Fruit fly (Drosophila melanogaster) whole organism, pupa: Measurements from ENCODE around the gene RpS8.

Experiments used
- CG10348 ChIP-seq: fragments of 200-800 bp; sonication (Bioruptor generic); IDR thresholded peaks from 2 replicates; pipeline ENCODE4 v1.3.6; 2022; ENCODE audit warnings: missing biosample characterization, missing genetic modification characterization
- CG12605 ChIP-seq: fragments of 200-800 bp; sonication (Bioruptor generic); IDR thresholded peaks from 2 replicates; pipeline ENCODE4 v1.3.6; 2022; ENCODE audit warnings: missing biosample characterization, missing genetic modification characterization
- CG13204 ChIP-seq: fragments of 200-800 bp; sonication (Bioruptor generic); optimal IDR thresholded peaks from 2 replicates; lab custom pipeline; 2018; ENCODE audit warnings: missing biosample characterization, mild to moderate bottlenecking, missing genetic modification characterization, moderate library complexity
- CG14655 ChIP-seq: fragments of 200-800 bp; sonication (Bioruptor generic); optimal IDR thresholded peaks from 3 replicates; lab custom pipeline; 2017; ENCODE audit warnings: mild to moderate bottlenecking, missing biosample characterization, missing genetic modification reagents, missing genetic modification characterization
- CG15710 ChIP-seq: fragments of 200-800 bp; sonication (Bioruptor generic); optimal IDR thresholded peaks from 2 replicates; lab custom pipeline; 2018; ENCODE audit warnings: missing biosample characterization, mild to moderate bottlenecking, missing genetic modification characterization, moderate library complexity
- CG17806 ChIP-seq: fragments of 200-800 bp; sonication (Bioruptor generic); optimal IDR thresholded peaks from 2 replicates; lab custom pipeline; 2018; ENCODE audit warnings: missing biosample characterization, mild to moderate bottlenecking, missing genetic modification characterization, moderate library complexity
- CG32121 ChIP-seq: fragments of 200-800 bp; sonication (Bioruptor generic); IDR thresholded peaks from 2 replicates; pipeline ENCODE4 v1.3.6; 2022; ENCODE audit warnings: missing biosample characterization, missing genetic modification characterization
- CG34367 ChIP-seq: fragments of 200-800 bp; sonication (Bioruptor generic); optimal IDR thresholded peaks from 2 replicates; lab custom pipeline; 2018; ENCODE audit warnings: missing biosample characterization, mild to moderate bottlenecking, missing genetic modification characterization
- CG4496 ChIP-seq: fragments of 200-800 bp; sonication (Bioruptor generic); IDR thresholded peaks from 3 replicates; pipeline ENCODE4 v1.3.6; 2022; ENCODE audit warnings: missing biosample characterization, missing genetic modification characterization
- CG8159 ChIP-seq: fragments of 200-800 bp; sonication (Bioruptor generic); optimal IDR thresholded peaks from 3 replicates; lab custom pipeline; 2018; ENCODE audit warnings: missing biosample characterization, mild to moderate bottlenecking, missing genetic modification characterization, moderate library complexity
- CG8301 ChIP-seq: fragments of 200-800 bp; sonication (Bioruptor generic); optimal IDR thresholded peaks from 2 replicates; lab custom pipeline; 2018; ENCODE audit warnings: missing biosample characterization, mild to moderate bottlenecking, missing genetic modification characterization
- CG9948 ChIP-seq: fragments of 200-800 bp; sonication (Bioruptor generic); optimal IDR thresholded peaks from 2 replicates; lab custom pipeline; 2018; ENCODE audit warnings: missing biosample characterization, mild to moderate bottlenecking, missing genetic modification characterization, moderate library complexity
- D1 ChIP-seq: fragments of 200-800 bp; sonication (Bioruptor generic); optimal IDR thresholded peaks from 2 replicates; lab custom pipeline; 2018; ENCODE audit warnings: missing biosample characterization, mild to moderate bottlenecking, missing genetic modification characterization, moderate library complexity
- EcR ChIP-seq: fragments of 200-800 bp; sonication (Bioruptor generic); optimal IDR thresholded peaks from 3 replicates; lab custom pipeline; 2019; ENCODE audit warnings: missing biosample characterization, missing genetic modification characterization, mild to moderate bottlenecking, moderate library complexity, missing genetic modification reagents
- Ets98B ChIP-seq: fragments of 200-800 bp; sonication (Bioruptor generic); IDR thresholded peaks from 2 replicates; pipeline ENCODE4 v1.3.6; 2022; ENCODE audit warnings: missing biosample characterization, missing genetic modification characterization
- Pif1A ChIP-seq: fragments of 200-800 bp; sonication (Bioruptor generic); optimal IDR thresholded peaks from 3 replicates; lab custom pipeline; 2016; ENCODE audit warnings: missing biosample characterization, missing genetic modification characterization
- Pif1B ChIP-seq: fragments of 200-800 bp; sonication (Bioruptor generic); optimal IDR thresholded peaks from 3 replicates; lab custom pipeline; 2016; ENCODE audit warnings: missing biosample characterization, missing genetic modification characterization
- Snoo ChIP-seq: fragments of 200-800 bp; sonication (Bioruptor generic); optimal IDR thresholded peaks from 3 replicates; lab custom pipeline; 2017; ENCODE audit warnings: missing biosample characterization, mild to moderate bottlenecking, missing genetic modification characterization, inconsistent platforms
- fd96Ca ChIP-seq: fragments of 200-800 bp; sonication (Bioruptor generic); IDR thresholded peaks from 3 replicates; pipeline ENCODE4 v1.3.6; 2022; ENCODE audit warnings: missing biosample characterization, missing genetic modification characterization
- gl ChIP-seq: fragments of 200-800 bp; sonication (Bioruptor generic); optimal IDR thresholded peaks from 2 replicates; lab custom pipeline; 2018; ENCODE audit warnings: missing biosample characterization, mild to moderate bottlenecking, missing genetic modification characterization
- rn ChIP-seq: fragments of 200-800 bp; sonication (Bioruptor generic); IDR thresholded peaks from 2 replicates; pipeline ENCODE4 v1.3.6; 2022; ENCODE audit warnings: missing biosample characterization, missing genetic modification characterization

Gene RpS8

dm6 chr3R:29880306-29880705, 18.9 kb downstream of the RpS8 start:
- TF ChIP-seq CG9948 (no peak), CG34367 (tag; lab: Kevin White, UChicago) (no peak), Ets98B (GFP tag; lab: Robert Waterston, UW) (no peak), fd96Ca (GFP tag; lab: Robert Waterston, UW) (no peak), Pif1A (no peak), CG17806 (tag; lab: Kevin White, UChicago) (no peak), rn (GFP tag; lab: Robert Waterston, UW) (no peak), CG8159 (tag; lab: Kevin White, UChicago) (no peak), gl (tag; lab: Kevin White, UChicago) (no peak), Pif1B (GFP tag; lab: Kevin White, UChicago) (no peak), EcR (GFP tag; lab: Kevin White, UChicago) (no peak), CG15710 (tag; lab: Kevin White, UChicago) (no peak), CG14655 (GFP tag; lab: Kevin White, UChicago) (no peak), CG4496 (no peak), CG32121 (GFP tag; lab: Robert Waterston, UW) (no peak), D1 (tag; lab: Kevin White, UChicago) (no peak)

DNA sequence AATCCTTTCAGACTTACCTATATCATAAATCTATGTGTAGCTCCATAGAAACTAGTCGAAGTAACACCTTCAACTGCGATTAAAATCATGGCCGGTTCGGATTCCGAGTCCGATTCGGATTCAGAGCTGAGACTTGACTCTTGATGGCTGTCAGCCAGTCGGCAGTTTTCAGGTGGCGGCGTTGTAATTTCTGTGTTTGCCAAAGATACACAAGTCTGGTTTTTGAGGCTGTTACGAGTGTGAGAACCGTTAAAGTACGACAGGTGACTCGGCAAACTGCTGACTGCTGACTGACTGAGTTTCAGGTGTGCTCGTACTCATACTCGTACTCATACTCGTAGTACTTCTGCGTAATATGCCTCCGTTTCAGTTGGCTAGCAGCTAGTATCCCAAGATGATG, 29.8 kb downstream of the RpS8 start:
- no peak for TF ChIP-seq D1 (tag; lab: Kevin White, UChicago)
- TF ChIP-seq CG9948: no peak
- TF ChIP-seq CG32121 (GFP tag; lab: Robert Waterston, UW): no peak
- TF ChIP-seq CG17806 (tag; lab: Kevin White, UChicago): no peak
- no peak for TF ChIP-seq Snoo (tag; lab: Kevin White, UChicago)
- TF ChIP-seq CG4496: no peak
- no peak for TF ChIP-seq fd96Ca (GFP tag; lab: Robert Waterston, UW)
- no peak for TF ChIP-seq CG10348 (GFP tag; lab: Robert Waterston, UW)
- TF ChIP-seq CG15710 (tag; lab: Kevin White, UChicago): no peak

- no peak for TF ChIP-seq rn (GFP tag; lab: Robert Waterston, UW)
- TF ChIP-seq CG12605 (GFP tag; lab: Robert Waterston, UW): no peak
- TF ChIP-seq CG9948: no peak
Measured at dm6 chr3R:29893030-29893429, 31.6 kb downstream of the RpS8 start.

DNA sequence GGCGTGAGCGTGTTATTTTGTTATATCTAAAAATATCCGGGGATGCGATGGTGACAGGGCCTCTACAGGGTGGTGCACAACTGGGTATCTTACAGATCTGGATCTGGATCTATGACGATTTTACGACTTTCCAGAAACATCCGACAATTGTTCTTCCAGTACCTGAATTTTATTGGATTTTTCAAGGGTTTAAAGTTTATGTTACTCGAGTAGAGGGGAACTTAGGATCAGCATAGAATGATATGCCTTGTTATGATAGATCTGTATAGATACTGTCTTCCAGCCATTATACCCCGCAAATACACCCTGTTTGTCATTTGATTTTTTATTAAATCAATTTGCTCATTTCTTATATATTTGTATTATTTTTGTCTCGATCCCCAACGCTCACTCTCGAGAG, 33.0 kb downstream of the RpS8 start:
- TF ChIP-seq CG12605 (GFP tag; lab: Robert Waterston, UW): peak; percentile 42; the same call in 1 of the 2 replicates
- TF ChIP-seq Ets98B (GFP tag; lab: Robert Waterston, UW): peak; percentile 66
- TF ChIP-seq CG9948: no peak
- TF ChIP-seq Snoo (tag; lab: Kevin White, UChicago): no peak
- TF ChIP-seq CG8301: peak; percentile 58
- TF ChIP-seq CG14655 (GFP tag; lab: Kevin White, UChicago): peak; percentile 51
- TF ChIP-seq CG32121 (GFP tag; lab: Robert Waterston, UW): peak; percentile 80
- TF ChIP-seq rn (GFP tag; lab: Robert Waterston, UW): peak; percentile 36; the same call in 1 of the 2 replicates
- no peak for TF ChIP-seq CG15710 (tag; lab: Kevin White, UChicago)
- TF ChIP-seq CG8159 (tag; lab: Kevin White, UChicago): no peak
- peak; percentile 33 for TF ChIP-seq Pif1A
- no peak for TF ChIP-seq CG17806 (tag; lab: Kevin White, UChicago)
- no peak for TF ChIP-seq CG34367 (tag; lab: Kevin White, UChicago)
- peak; percentile 85 for TF ChIP-seq fd96Ca (GFP tag; lab: Robert Waterston, UW)
- TF ChIP-seq gl (tag; lab: Kevin White, UChicago): no peak
- no peak for TF ChIP-seq EcR (GFP tag; lab: Kevin White, UChicago)
- no peak for TF ChIP-seq Pif1B (GFP tag; lab: Kevin White, UChicago)
- peak; percentile 50; the same call in 2 of the 3 replicates for TF ChIP-seq CG4496
- TF ChIP-seq CG13204 (GFP tag; lab: Kevin White, UChicago): no peak
- 0 out of 2 replicates have a peak, but pooled peaks have one; percentile 26 for TF ChIP-seq CG10348 (GFP tag; lab: Robert Waterston, UW)

DNA sequence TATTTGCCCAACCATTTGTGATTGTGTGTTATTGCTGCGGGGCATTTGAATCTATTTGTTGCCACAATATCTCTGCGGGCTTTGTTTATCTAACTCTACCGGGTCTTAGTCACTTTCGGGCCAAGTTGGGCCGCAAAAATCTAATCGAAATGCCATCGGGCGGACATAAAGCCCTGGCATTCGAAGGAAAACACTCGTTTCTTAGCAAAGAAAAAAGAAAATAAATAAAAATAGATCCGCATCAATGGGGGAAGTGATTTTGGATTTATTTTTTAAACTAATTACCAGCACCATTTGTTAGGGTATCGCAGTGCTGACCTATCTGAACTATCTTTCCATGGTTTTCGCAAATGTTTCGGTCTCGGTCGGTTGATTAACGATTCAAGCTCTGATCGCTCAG, 37.2 kb downstream of the RpS8 start:
- TF ChIP-seq CG10348 (GFP tag; lab: Robert Waterston, UW) (0 out of 2 replicates have a peak, but pooled peaks have one; percentile 32), EcR (GFP tag; lab: Kevin White, UChicago) (no peak), CG12605 (GFP tag; lab: Robert Waterston, UW) (no peak), Ets98B (GFP tag; lab: Robert Waterston, UW) (0 out of 2 replicates have a peak, but pooled peaks have one; percentile 41), CG13204 (GFP tag; lab: Kevin White, UChicago) (no peak), CG14655 (GFP tag; lab: Kevin White, UChicago) (peak; percentile 1), CG9948 (no peak), Pif1A (no peak), CG8301 (peak; percentile 5), CG34367 (tag; lab: Kevin White, UChicago) (no peak), rn (GFP tag; lab: Robert Waterston, UW) (no peak), fd96Ca (GFP tag; lab: Robert Waterston, UW) (peak; percentile 60; the same call in 1 of the 3 replicates), CG4496 (0 out of 3 replicates have a peak, but pooled peaks have one; percentile 22), D1 (tag; lab: Kevin White, UChicago) (no peak), gl (tag; lab: Kevin White, UChicago) (no peak)

DNA sequence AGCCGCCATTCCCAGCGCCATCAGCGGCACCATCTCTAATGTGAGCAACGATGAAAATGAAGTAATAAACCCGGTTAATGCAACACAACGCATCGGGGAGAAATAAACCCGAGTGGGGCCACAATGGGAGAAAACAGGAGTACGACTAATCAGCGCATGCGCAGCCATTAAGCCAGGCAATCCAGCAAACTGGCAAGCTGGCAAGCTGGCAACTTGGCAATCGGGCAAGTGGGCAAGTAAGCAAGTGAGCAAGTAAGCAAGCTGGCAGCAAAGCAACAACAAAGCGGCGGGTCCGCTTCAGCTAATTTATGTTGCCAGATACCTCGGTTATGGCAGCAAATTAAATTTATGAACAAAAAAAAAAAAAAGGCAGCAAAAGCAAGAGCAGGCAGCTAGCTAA, 38.3 kb downstream of the RpS8 start:
- TF ChIP-seq CG17806 (tag; lab: Kevin White, UChicago) (no peak), CG34367 (tag; lab: Kevin White, UChicago) (no peak), Snoo (tag; lab: Kevin White, UChicago) (no peak), CG14655 (GFP tag; lab: Kevin White, UChicago) (no peak), CG9948 (no peak), Ets98B (GFP tag; lab: Robert Waterston, UW) (no peak), Pif1B (GFP tag; lab: Kevin White, UChicago) (no peak), CG8301 (no peak), rn (GFP tag; lab: Robert Waterston, UW) (no peak), Pif1A (no peak), CG10348 (GFP tag; lab: Robert Waterston, UW) (no peak), CG12605 (GFP tag; lab: Robert Waterston, UW) (no peak), CG4496 (no peak), CG13204 (GFP tag; lab: Kevin White, UChicago) (no peak), fd96Ca (GFP tag; lab: Robert Waterston, UW) (no peak), CG8159 (tag; lab: Kevin White, UChicago) (no peak), D1 (tag; lab: Kevin White, UChicago) (no peak), EcR (GFP tag; lab: Kevin White, UChicago) (no peak), CG32121 (GFP tag; lab: Robert Waterston, UW) (no peak), gl (tag; lab: Kevin White, UChicago) (no peak)
